Fruit fly (Drosophila melanogaster) whole organism, embryonic: Measurements from ENCODE around the gene CG34310.

Source experiments
- CG11398 ChIP-seq: fragments of 200-800 bp; sonication (Bioruptor generic); optimal IDR thresholded peaks from 2 replicates; lab custom pipeline; 2016; ENCODE audit warnings: missing biosample characterization, missing genetic modification characterization
- CG12219 ChIP-seq: fragments of 200-800 bp; sonication (Bioruptor generic); optimal IDR thresholded peaks from 3 replicates; lab custom pipeline; 2018; ENCODE audit warnings: missing biosample characterization, mild to moderate bottlenecking, missing genetic modification characterization
- CG13424 ChIP-seq: fragments of 200-800 bp; sonication (Bioruptor generic); optimal IDR thresholded peaks from 2 replicates; lab custom pipeline; 2019; ENCODE audit warnings: missing biosample characterization, mild to moderate bottlenecking, missing genetic modification characterization, moderate library complexity
- CG1603 ChIP-seq: fragments of 200-800 bp; sonication (Bioruptor generic); optimal IDR thresholded peaks from 2 replicates; lab custom pipeline; 2019; ENCODE audit warnings: missing biosample characterization, mild to moderate bottlenecking, missing genetic modification characterization, moderate library complexity
- CG32772 ChIP-seq: fragments of 200-800 bp; sonication (Bioruptor generic); IDR thresholded peaks from 2 replicates; pipeline ENCODE4 v1.3.6; 2022; ENCODE audit warnings: missing biosample characterization, missing genetic modification characterization
- CG4404 ChIP-seq: fragments of 200-800 bp; sonication (Bioruptor generic); IDR thresholded peaks from 2 replicates; pipeline ENCODE4 v1.3.6; 2022; ENCODE audit warnings: missing biosample characterization, missing genetic modification characterization
- CG7357 ChIP-seq: fragments of 200-800 bp; sonication (Bioruptor generic); IDR thresholded peaks from 3 replicates; pipeline ENCODE4 v1.3.6; 2022; ENCODE audit warnings: missing biosample characterization, missing genetic modification characterization
- CG9727 ChIP-seq: fragments of 200-800 bp; sonication (Bioruptor generic); optimal IDR thresholded peaks from 3 replicates; lab custom pipeline; 2017; ENCODE audit warnings: missing biosample characterization, mild to moderate bottlenecking, missing genetic modification characterization
- Hey ChIP-seq: fragments of 200-800 bp; sonication (Bioruptor generic); optimal IDR thresholded peaks from 3 replicates; lab custom pipeline; 2018; ENCODE audit warnings: missing biosample characterization, mild to moderate bottlenecking, missing genetic modification characterization
- jumu ChIP-seq: fragments of 200-800 bp; sonication (Bioruptor generic); optimal IDR thresholded peaks from 3 replicates; lab custom pipeline; 2016; ENCODE audit warnings: missing biosample characterization, missing genetic modification characterization
- pnt ChIP-seq: fragments of 200-800 bp; sonication (Bioruptor generic); optimal IDR thresholded peaks from 3 replicates; lab custom pipeline; 2016; ENCODE audit warnings: missing biosample characterization, missing genetic modification characterization
- sisA ChIP-seq: fragments of 200-800 bp; sonication (Bioruptor generic); IDR thresholded peaks from 2 replicates; pipeline ENCODE4 v1.3.6; 2022; ENCODE audit warnings: missing biosample characterization, missing genetic modification characterization
- zfh2 ChIP-seq: fragments of 200-800 bp; sonication (Bioruptor generic); optimal IDR thresholded peaks from 2 replicates; lab custom pipeline; 2016; ENCODE audit warnings: missing biosample characterization, missing genetic modification characterization

DNA sequence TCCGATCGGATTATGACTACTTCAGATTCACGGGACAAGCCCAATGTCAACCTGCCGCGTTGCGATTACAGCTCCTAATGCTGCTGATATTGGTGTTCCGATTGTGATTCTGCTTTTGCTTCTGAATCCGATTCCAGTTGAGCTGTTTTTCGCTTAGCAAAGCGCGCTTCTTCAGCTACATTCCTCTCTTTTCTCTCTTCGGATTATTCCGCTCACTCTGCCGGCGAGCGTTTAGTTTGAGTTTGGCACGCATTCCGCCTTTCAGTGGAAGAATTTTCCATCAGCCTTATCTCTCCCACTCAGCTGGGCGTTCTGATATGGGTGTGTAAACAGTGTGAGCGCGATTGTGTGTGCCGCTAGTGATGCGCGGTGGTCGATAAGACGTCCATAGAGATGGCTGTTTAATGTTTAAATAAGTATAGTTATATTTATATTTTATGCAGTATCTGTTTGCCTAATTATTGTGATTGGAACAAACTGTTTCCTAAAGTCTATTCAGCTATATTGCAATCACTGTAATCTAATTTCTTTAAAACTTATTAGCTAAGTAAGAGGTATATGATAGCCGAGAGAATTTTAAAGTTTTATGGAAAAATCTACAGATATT, 4.4 kb downstream of the CG34310 start, which contains the start of gene Galt:
- no peak for TF ChIP-seq jumu (GFP tag; lab: Kevin White, UChicago)
- no peak for TF ChIP-seq CG4404
- no peak for TF ChIP-seq CG11398 (GFP tag; lab: Kevin White, UChicago)
- no peak for TF ChIP-seq sisA (GFP tag; lab: Robert Waterston, UW)
- TF ChIP-seq CG32772 (GFP tag; lab: Robert Waterston, UW) = no peak
- TF ChIP-seq zfh2 (GFP tag; lab: Kevin White, UChicago) = no peak
- no peak for TF ChIP-seq Hey (tag; lab: Kevin White, UChicago)
- TF ChIP-seq pnt (GFP tag; lab: Kevin White, UChicago) = no peak
- TF ChIP-seq CG9727 (GFP tag; lab: Kevin White, UChicago) = peak; percentile 51
- TF ChIP-seq CG13424 = peak; percentile 46
- TF ChIP-seq CG12219 (GFP tag; lab: Kevin White, UChicago) = no peak
- TF ChIP-seq CG1603 = no peak
- TF ChIP-seq CG7357 (GFP tag; lab: Robert Waterston, UW) = no peak
